Worm (Caenorhabditis elegans): Measurements from ENCODE around the gene F20D6.12.

- TF ChIP-seq elt-2 (tag; optimal IDR thresholded peaks at IDR 0.05) (no peak), fkh-10 (GFP tag; optimal IDR thresholded peaks at IDR 0.05) (no peak), ama-1 (optimal IDR thresholded peaks at IDR 0.05) (no peak), dmd-4 (tag; optimal IDR thresholded peaks at IDR 0.05; ENCODE audit: borderline replicate concordance) (no peak)
These were observed 12.6 kb downstream of the F20D6.12 start, which contains the start of gene F20D6.9 for ce11 chrV:8177349-8177748.
